Fruit fly (Drosophila melanogaster): ENCODE data around the gene FMRFaR.
A peak's percentile ranks its signal among the peaks of the same experiment; 100 is the strongest.

The FMRFaR gene

DNA sequence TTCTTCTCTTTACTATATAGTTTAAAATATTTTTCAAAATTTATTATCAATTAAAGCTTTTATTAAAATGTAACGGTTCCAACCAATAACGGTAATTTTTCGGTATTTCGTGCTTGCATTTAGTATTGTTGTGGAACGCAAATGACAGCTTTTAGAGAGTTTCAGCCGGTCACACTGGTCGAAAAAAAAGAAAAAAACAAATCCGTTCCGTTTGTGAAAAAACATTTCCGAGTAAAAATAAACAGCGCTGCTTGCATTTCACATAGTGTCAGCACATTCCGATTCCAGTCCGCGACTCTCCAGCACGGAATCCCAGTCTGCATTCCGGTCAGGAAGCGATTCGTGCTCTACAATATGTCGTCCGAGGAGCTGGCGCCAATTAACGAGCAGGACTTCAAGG is 48.7 kb downstream of the FMRFaR start, which contains the start of gene CG32485:
TSS of gene CG32485 (plus strand) at position 139 of the 400 bp plus-strand sequence.
- TF ChIP-seq topi (GFP tag; optimal IDR thresholded peaks at IDR 0.05) (no peak), CG6163 (GFP tag; IDR thresholded peaks at IDR 0.05) (peak; percentile 59; the same call in 2 of the 3 replicates), CG3032 (tag; optimal IDR thresholded peaks at IDR 0.05) (peak; percentile 27), CG15336 (GFP tag; IDR thresholded peaks at IDR 0.05) (peak; percentile 38; the same call in 1 of the 2 replicates), ss (GFP tag; optimal IDR thresholded peaks at IDR 0.05) (peak in 1 of 2 experiments; percentile 22), CG6854 (GFP tag; optimal IDR thresholded peaks at IDR 0.05) (peak; percentile 5), CG9139 (GFP tag; optimal IDR thresholded peaks at IDR 0.05) (no peak), eg (GFP tag; IDR thresholded peaks at IDR 0.05) (peak; percentile 40; the same call in 2 of the 3 replicates), svp (GFP tag) (no peak), CG8119 (GFP tag; IDR thresholded peaks at IDR 0.05) (peak; percentile 58; the same call in 1 of the 3 replicates), Eip78C (GFP tag) (peak; percentile 33), Ets96B (tag; optimal IDR thresholded peaks at IDR 0.05) (peak; percentile 25), fd85E (GFP tag; optimal IDR thresholded peaks at IDR 0.05) (no peak)

DNA sequence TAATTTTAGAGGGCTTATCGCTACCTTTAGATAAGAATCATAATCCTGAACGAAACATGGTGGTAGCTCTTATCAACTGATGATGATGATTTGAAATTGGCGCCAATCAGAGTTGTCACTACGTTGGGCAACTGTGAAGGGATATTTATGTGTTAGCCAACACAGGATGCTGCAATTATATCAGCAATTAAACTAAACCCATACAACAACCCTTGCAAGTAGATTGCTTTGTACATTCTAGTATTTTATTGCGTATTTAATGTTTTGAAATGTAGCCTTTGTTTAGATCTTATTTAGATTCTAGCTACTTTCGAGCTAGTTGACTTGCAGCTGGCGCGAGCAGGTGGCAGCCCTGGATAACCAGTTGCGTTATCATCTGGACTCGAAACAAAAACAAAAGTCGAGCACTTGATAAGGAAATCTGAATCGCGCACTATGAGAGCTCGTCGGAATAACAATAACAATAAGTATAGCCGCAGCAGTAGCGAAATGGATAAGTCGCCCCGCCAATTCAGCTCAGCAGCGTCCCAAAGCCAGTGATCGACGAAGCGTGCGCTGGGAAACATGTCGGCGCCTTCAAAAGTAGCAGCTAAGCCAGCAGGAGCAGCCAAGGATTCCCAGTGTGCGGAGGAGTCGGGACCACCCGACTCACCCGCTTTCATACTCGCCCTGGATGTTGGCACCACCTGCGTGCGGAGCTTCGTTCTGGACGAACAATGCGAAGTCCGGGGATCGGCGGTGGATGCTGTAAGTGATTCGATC is 50.8 kb downstream of the FMRFaR start, which contains the start of gene CG1271:
TSS of gene CG1271 (plus strand) at position 405 of the 762 bp plus-strand sequence.
- TF ChIP-seq spab (GFP tag; optimal IDR thresholded peaks at IDR 0.05), result no peak
- TF ChIP-seq Ets96B (tag; optimal IDR thresholded peaks at IDR 0.05), result peak; percentile 44
- TF ChIP-seq CG10669 (GFP tag; optimal IDR thresholded peaks at IDR 0.05), result no peak
- TF ChIP-seq dac (GFP tag; optimal IDR thresholded peaks at IDR 0.05), result no peak
- TF ChIP-seq svp (GFP tag), result peak; percentile 89
- TF ChIP-seq CG6792 (GFP tag; optimal IDR thresholded peaks at IDR 0.05), result peak; percentile 29
- TF ChIP-seq CG8119 (GFP tag; IDR thresholded peaks at IDR 0.05), result peak; percentile 46; the same call in 1 of the 3 replicates
- TF ChIP-seq lz (GFP tag; optimal IDR thresholded peaks at IDR 0.05), result peak; percentile 59
- TF ChIP-seq CG3032 (tag; optimal IDR thresholded peaks at IDR 0.05), result peak; percentile 63
- peak; percentile 64 for TF ChIP-seq CG31627 (GFP tag; optimal IDR thresholded peaks at IDR 0.05)
- no peak for TF ChIP-seq Hr38 (GFP tag; optimal IDR thresholded peaks at IDR 0.05)
- TF ChIP-seq dsx (GFP tag; optimal IDR thresholded peaks at IDR 0.05; ENCODE audit: poor library complexity, severe bottlenecking), result peak; percentile 13
- peak; percentile 30; the same call in 1 of the 3 replicates for TF ChIP-seq eg (GFP tag; IDR thresholded peaks at IDR 0.05)
- peak; percentile 30 for TF ChIP-seq vri (GFP tag; optimal IDR thresholded peaks at IDR 0.05)
- no peak for TF ChIP-seq OdsH (GFP tag; optimal IDR thresholded peaks at IDR 0.05)
- TF ChIP-seq topi (GFP tag; optimal IDR thresholded peaks at IDR 0.05), result peak; percentile 63
- TF ChIP-seq Hr4 (GFP tag; optimal IDR thresholded peaks at IDR 0.05), result no peak
- TF ChIP-seq CG6163 (GFP tag; IDR thresholded peaks at IDR 0.05), result peak; percentile 38; the same call in 2 of the 3 replicates
- TF ChIP-seq Blimp-1 (GFP tag; optimal IDR thresholded peaks at IDR 0.05), result peak; percentile 20
- peak; percentile 8 for TF ChIP-seq fd59A (GFP tag; optimal IDR thresholded peaks at IDR 0.05)
- TF ChIP-seq CG3919 (GFP tag; optimal IDR thresholded peaks at IDR 0.05), result peak; percentile 69
- TF ChIP-seq CG8319 (GFP tag; optimal IDR thresholded peaks at IDR 0.05), result peak; percentile 43
- TF ChIP-seq CG34406 (GFP tag; optimal IDR thresholded peaks at IDR 0.05), result peak; percentile 40
- TF ChIP-seq CG6854 (GFP tag; optimal IDR thresholded peaks at IDR 0.05), result peak; percentile 6
- TF ChIP-seq Sox14 (GFP tag; optimal IDR thresholded peaks at IDR 0.05), result peak; percentile 65
- TF ChIP-seq CG11902 (GFP tag; optimal IDR thresholded peaks at IDR 0.05), result peak; percentile 35
- TF ChIP-seq esn (GFP tag; optimal IDR thresholded peaks at IDR 0.05), result peak; percentile 62
- TF ChIP-seq achi (GFP tag; optimal IDR thresholded peaks at IDR 0.05), result peak; percentile 42
- peak; percentile 8 for TF ChIP-seq Sox15 (GFP tag; optimal IDR thresholded peaks at IDR 0.05)
- TF ChIP-seq Eip75B (GFP tag; optimal IDR thresholded peaks at IDR 0.05), result peak; percentile 39
- peak; percentile 58 for TF ChIP-seq cyc (GFP tag; optimal IDR thresholded peaks at IDR 0.05)
- peak; percentile 76 for TF ChIP-seq Eip78C (GFP tag)
- no peak for TF ChIP-seq CG8632 (GFP tag; optimal IDR thresholded peaks at IDR 0.05)
- peak; percentile 26 for TF ChIP-seq CG11762 (GFP tag; optimal IDR thresholded peaks at IDR 0.05; ENCODE audit: insufficient read depth)
- no peak for TF ChIP-seq CG10631 (GFP tag; optimal IDR thresholded peaks at IDR 0.05)
- TF ChIP-seq ss (GFP tag; optimal IDR thresholded peaks at IDR 0.05), result peak in 1 of 2 experiments; percentile 40
